Worm (Caenorhabditis elegans) whole organism, mixed stage, embryonic: ENCODE data around the gene Y75B8A.63.

Source experiments
- M03D4.4 ChIP-seq: sonication (generic microtip); optimal IDR thresholded peaks from 2 replicates; lab custom pipeline; 2017; ENCODE audit warnings: mild to moderate bottlenecking, missing genetic modification characterization, missing compliant biosample characterization
- bed-3 ChIP-seq: fragments of 200-800 bp; sonication (Bioruptor generic); optimal IDR thresholded peaks from 3 replicates; lab custom pipeline; 2018; ENCODE audit warnings: mild to moderate bottlenecking, missing genetic modification characterization, moderate library complexity, missing compliant biosample characterization
- ces-1 ChIP-seq: fragments of 150-350 bp; optimal IDR thresholded peaks from 2 replicates; lab custom pipeline; 2014; ENCODE audit warnings: missing biosample characterization, missing genetic modification reagents, missing genetic modification characterization
- flh-1 ChIP-seq: fragments of 200-800 bp; sonication (Bioruptor generic); optimal IDR thresholded peaks from 2 replicates; lab custom pipeline; 2018; ENCODE audit warnings: mild to moderate bottlenecking, missing genetic modification characterization, moderate library complexity, missing compliant biosample characterization
- lsy-2 ChIP-seq: fragments of 150-350 bp; optimal IDR thresholded peaks from 2 replicates; lab custom pipeline; 2014; ENCODE audit warnings: missing biosample characterization, missing genetic modification characterization
- nhr-12 ChIP-seq: fragments of 150-350 bp; optimal IDR thresholded peaks from 2 replicates; lab custom pipeline; 2014; ENCODE audit warnings: missing biosample characterization, missing genetic modification characterization
- nhr-237 ChIP-seq: fragments of 150-350 bp; optimal IDR thresholded peaks from 2 replicates; lab custom pipeline; 2014; ENCODE audit warnings: missing biosample characterization, missing genetic modification characterization
- nhr-28 ChIP-seq: fragments of 150-350 bp; optimal IDR thresholded peaks from 2 replicates; lab custom pipeline; 2014; ENCODE audit warnings: missing biosample characterization, missing genetic modification characterization
- nhr-76 ChIP-seq: sonication (generic microtip); optimal IDR thresholded peaks from 2 replicates; lab custom pipeline; 2017; ENCODE audit warnings: missing biosample characterization, missing genetic modification characterization
- snpc-4 ChIP-seq: fragments of 150-350 bp; optimal IDR thresholded peaks from 2 replicates; lab custom pipeline; 2014; ENCODE audit warnings: missing biosample characterization, missing genetic modification characterization
- unc-39 ChIP-seq: fragments of 150-350 bp; optimal IDR thresholded peaks from 2 replicates; lab custom pipeline; 2014; ENCODE audit warnings: missing biosample characterization, missing genetic modification characterization
- unc-62 ChIP-seq: fragments of 150-350 bp; optimal IDR thresholded peaks from 2 replicates; lab custom pipeline; 2014; ENCODE audit warnings: missing biosample characterization, missing genetic modification reagents, missing genetic modification characterization
- ztf-11 ChIP-seq: fragments of 150-350 bp; optimal IDR thresholded peaks from 2 replicates; lab custom pipeline; 2014; ENCODE audit warnings: missing biosample characterization, missing genetic modification characterization

DNA sequence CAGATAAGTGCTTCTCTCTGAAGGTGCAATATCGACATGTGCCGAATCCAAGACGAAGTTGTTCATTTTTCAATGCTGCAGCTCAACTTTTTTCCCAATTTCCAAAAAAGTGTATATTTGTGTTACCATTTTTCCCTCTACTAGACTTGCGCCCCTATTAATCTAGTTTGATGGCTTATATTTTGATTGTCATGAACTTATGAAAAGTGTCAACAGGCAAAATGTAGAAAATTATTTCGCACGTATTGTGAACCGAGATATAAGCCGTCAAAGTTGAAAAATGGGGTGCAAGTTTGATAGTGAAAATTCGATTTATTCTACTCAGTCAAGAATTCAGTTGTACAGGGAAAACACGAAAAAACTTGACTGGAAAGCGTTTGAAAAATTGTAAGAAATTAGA, 30.7 kb downstream of the Y75B8A.63 start, which contains the start of gene Y75B8A.32:
- TF ChIP-seq M03D4.4 (tag; lab: Kevin White, UChicago) (no peak), nhr-237 (no peak), lsy-2 (tag; lab: Kevin White, UChicago) (no peak), unc-39 (tag; lab: Kevin White, UChicago) (no peak), ces-1 (no peak), nhr-76 (tag; lab: Kevin White, UChicago) (no peak), ztf-11 (tag; lab: Kevin White, UChicago) (no peak), bed-3 (GFP tag; lab: Kevin White, UChicago) (no peak), nhr-28 (no peak), flh-1 (GFP tag; lab: Kevin White, UChicago) (no peak), nhr-12 (tag; lab: Kevin White, UChicago) (no peak), unc-62 (GFP tag; lab: Kevin White, UChicago) (no peak), snpc-4 (no peak)
